Fruit fly (Drosophila melanogaster): ENCODE results near the gene CG43155.

The CG43155 gene

DNA sequence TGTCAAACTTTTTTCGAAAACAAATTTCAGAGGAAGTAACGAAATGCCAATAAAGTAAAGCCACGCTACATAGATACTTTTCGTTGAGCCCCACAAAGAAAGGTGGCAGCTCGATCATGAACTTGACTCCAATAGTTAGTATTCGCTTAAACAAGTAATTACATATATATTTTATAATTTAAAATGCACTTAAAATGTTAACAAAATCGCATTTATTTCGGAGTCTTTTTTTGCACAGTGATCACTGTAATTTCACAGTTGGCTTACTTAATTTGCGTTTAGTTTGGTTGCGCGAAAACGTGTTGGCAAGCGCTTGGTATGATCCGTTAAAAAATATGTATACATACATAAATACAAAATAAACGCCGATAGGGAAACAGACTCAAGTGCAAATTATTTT is 8.0 kb upstream of the CG43155 start (continued):
- TF ChIP-seq prd (optimal IDR thresholded peaks at IDR 0.05) (no peak), prd (GFP tag; IDR thresholded peaks at IDR 0.05) (0 out of 3 replicates have a peak, but pooled peaks have one; percentile 23), CG15601 (tag; optimal IDR thresholded peaks at IDR 0.05) (no peak), Myb (GFP tag; optimal IDR thresholded peaks at IDR 0.05) (no peak), CG30403 (GFP tag; optimal IDR thresholded peaks at IDR 0.05) (no peak), CG8924 (tag; optimal IDR thresholded peaks at IDR 0.05) (no peak), sd (tag; optimal IDR thresholded peaks at IDR 0.05) (no peak)

DNA sequence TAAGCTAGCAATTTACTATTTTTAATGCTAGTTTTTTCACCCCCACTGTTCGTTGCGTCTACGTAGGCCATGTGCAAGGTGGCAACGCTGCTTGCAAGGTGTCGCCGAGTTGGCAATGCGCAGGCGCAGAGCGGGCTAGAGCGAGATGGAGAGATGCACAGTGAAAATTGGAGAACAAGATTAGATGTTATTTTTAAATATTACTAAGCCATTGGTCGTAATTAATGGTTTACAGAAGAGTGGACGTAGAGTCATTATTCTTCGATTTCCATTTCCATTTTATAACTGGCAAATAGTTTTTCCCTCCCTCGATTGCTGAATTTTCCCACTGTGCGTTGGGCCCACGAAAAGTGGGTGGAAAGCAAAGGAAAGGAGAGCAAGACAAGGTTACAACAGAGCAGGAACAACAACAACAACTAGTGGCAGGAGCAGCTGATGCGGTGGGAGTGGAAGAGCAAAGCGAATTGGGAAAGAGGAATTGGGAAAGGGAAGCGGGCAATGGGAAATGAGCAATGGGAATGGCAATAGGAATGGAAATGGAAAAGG is 6.7 kb upstream of the CG43155 start:
- TF ChIP-seq CG10147 (GFP tag; optimal IDR thresholded peaks at IDR 0.05) (peak; percentile 56), yki (optimal IDR thresholded peaks at IDR 0.05) (no peak), CG31388 (GFP tag; optimal IDR thresholded peaks at IDR 0.05) (no peak), CG5180 (GFP tag; optimal IDR thresholded peaks at IDR 0.05) (peak; percentile 46), crp (GFP tag; optimal IDR thresholded peaks at IDR 0.05) (peak in 1 of 2 experiments; percentile 46), Bteb2 (GFP tag; optimal IDR thresholded peaks at IDR 0.05) (peak; percentile 49), CG2678 (tag; optimal IDR thresholded peaks at IDR 0.05) (peak; percentile 83), Hey (tag; optimal IDR thresholded peaks at IDR 0.05) (no peak), CG8944 (GFP tag; optimal IDR thresholded peaks at IDR 0.05) (peak; percentile 41), Poxn (GFP tag; IDR thresholded peaks at IDR 0.05) (no peak), CG14014 (GFP tag; IDR thresholded peaks at IDR 0.05) (peak; percentile 84), Jarid2 (GFP tag; optimal IDR thresholded peaks at IDR 0.05) (peak; percentile 16), Mad (GFP tag; optimal IDR thresholded peaks at IDR 0.05) (peak; percentile 65), CG11398 (GFP tag; optimal IDR thresholded peaks at IDR 0.05) (peak; percentile 16), corto (GFP tag; optimal IDR thresholded peaks at IDR 0.05) (peak; percentile 49), CG14860 (GFP tag; IDR thresholded peaks at IDR 0.05; ENCODE audit: partially characterized antibody) (no peak), bigmax (GFP tag; optimal IDR thresholded peaks at IDR 0.05) (no peak), Dfd (GFP tag; optimal IDR thresholded peaks at IDR 0.05) (no peak), btn (GFP tag; optimal IDR thresholded peaks at IDR 0.05) (peak; percentile 53), CG4282 (GFP tag; optimal IDR thresholded peaks at IDR 0.05) (no peak), CG10267 (tag; optimal IDR thresholded peaks at IDR 0.05) (peak; percentile 62), dmrt11E (tag; optimal IDR thresholded peaks at IDR 0.05) (peak; percentile 44), tx (GFP tag; optimal IDR thresholded peaks at IDR 0.05) (no peak), fd102C (GFP tag; optimal IDR thresholded peaks at IDR 0.05) (peak; percentile 20), Asciz (GFP tag; optimal IDR thresholded peaks at IDR 0.05) (peak; percentile 57), z (GFP tag; IDR thresholded peaks at IDR 0.05) (0 out of 3 replicates have a peak, but pooled peaks have one; percentile 40), cwo (GFP tag; optimal IDR thresholded peaks at IDR 0.05) (peak; percentile 78), Fer1 (GFP tag; optimal IDR thresholded peaks at IDR 0.05) (peak; percentile 84), Adf1 (GFP tag; IDR thresholded peaks at IDR 0.05) (peak; percentile 52), CG1233 (GFP tag; optimal IDR thresholded peaks at IDR 0.05) (peak; percentile 77), Doc2 (GFP tag; IDR thresholded peaks at IDR 0.05) (no peak; the same call in 1 of the 2 replicates), CG12155 (GFP tag; optimal IDR thresholded peaks at IDR 0.05) (peak; percentile 70), CG16779 (GFP tag; IDR thresholded peaks at IDR 0.05) (peak; percentile 43; the same call in 1 of the 2 replicates), Doc3 (GFP tag; IDR thresholded peaks at IDR 0.05; ENCODE audit: partially characterized antibody) (no peak), lbe (GFP tag; optimal IDR thresholded peaks at IDR 0.05) (no peak), CG17802 (tag; optimal IDR thresholded peaks at IDR 0.05) (peak; percentile 40), CG4617 (GFP tag; optimal IDR thresholded peaks at IDR 0.05; ENCODE audit: borderline replicate concordance) (peak; percentile 29), Atf6 (GFP tag; IDR thresholded peaks at IDR 0.05) (peak; percentile 83), Dbx (GFP tag; IDR thresholded peaks at IDR 0.05) (peak; percentile 88), caup (GFP tag; optimal IDR thresholded peaks at IDR 0.05; ENCODE audit: severe bottlenecking) (peak; percentile 77), cg (GFP tag; optimal IDR thresholded peaks at IDR 0.05) (no peak), Awh (GFP tag; IDR thresholded peaks at IDR 0.05) (peak; percentile 86)
